Worm (Caenorhabditis elegans) whole organism, young adult: ENCODE results near the gene Y45F3A.5.

Source experiments
- C06A6.2 ChIP-seq: fragments of 200-800 bp; sonication (Bioruptor generic); conservative IDR thresholded peaks from 2 replicates; pipeline ENCODE4 v1.3.6; 2022; ENCODE audit warnings: missing genetic modification characterization, missing compliant biosample characterization
- F22D6.2 ChIP-seq: sonication (generic microtip); optimal IDR thresholded peaks from 2 replicates; lab custom pipeline; 2016; ENCODE audit warnings: mild to moderate bottlenecking, missing genetic modification characterization, missing compliant biosample characterization
- ama-1 ChIP-seq, 3 experiments: fragments of 150-350 bp in 1 of 3; sonication (generic microtip) in 2 of 3; optimal IDR thresholded peaks; 2 replicates each; lab custom pipeline; 2014 to 2018; ENCODE audit warnings: missing biosample characterization in 2 of 3, missing genetic modification characterization in 2 of 3, missing genetic modification reagents in 2 of 3
- bed-2 ChIP-seq: fragments of 200-800 bp; sonication (Bioruptor generic); IDR thresholded peaks from 2 replicates; pipeline ENCODE4 v1.3.6; 2022; ENCODE audit warnings: missing genetic modification reagents, missing genetic modification characterization, missing compliant biosample characterization
- egl-44 ChIP-seq: fragments of 200-800 bp; sonication (Bioruptor generic); IDR thresholded peaks from 2 replicates; pipeline ENCODE4 v1.3.6; 2022; ENCODE audit warnings: missing genetic modification reagents, missing genetic modification characterization, missing compliant biosample characterization
- him-1 ChIP-seq: sonication (generic microtip); optimal IDR thresholded peaks from 2 replicates; lab custom pipeline; 2016; ENCODE audit warnings: missing genotype, missing genetic modification reagents, missing genetic modification characterization, missing compliant biosample characterization
- hsf-1 ChIP-seq: fragments of 200-800 bp; sonication (Bioruptor generic); IDR thresholded peaks from 2 replicates; pipeline ENCODE4 v1.3.6; 2022; ENCODE audit warnings: missing genetic modification reagents, missing genetic modification characterization, missing compliant biosample characterization
- lin-40 ChIP-seq: sonication (generic microtip); optimal IDR thresholded peaks from 2 replicates; lab custom pipeline; 2016; ENCODE audit warnings: missing genetic modification characterization, mild to moderate bottlenecking, missing compliant biosample characterization, missing genotype, missing genetic modification reagents
- lir-1 ChIP-seq: fragments of 200-800 bp; sonication (Bioruptor generic); conservative IDR thresholded peaks from 2 replicates; pipeline ENCODE4 v1.3.6; 2022; ENCODE audit warnings: missing genetic modification reagents, missing genetic modification characterization, missing compliant biosample characterization
- mcd-1 ChIP-seq: fragments of 200-800 bp; sonication (Bioruptor generic); IDR thresholded peaks from 2 replicates; pipeline ENCODE4 v1.3.6; 2022; ENCODE audit warnings: missing genetic modification reagents, missing genetic modification characterization, missing compliant biosample characterization
- snpc-3.4 ChIP-seq: sonication (generic microtip); optimal IDR thresholded peaks from 2 replicates; lab custom pipeline; 2017; ENCODE audit warnings: missing genetic modification characterization, mild to moderate bottlenecking, missing compliant biosample characterization, antibody characterized with exemption, moderate library complexity, missing genotype, missing genetic modification reagents

DNA sequence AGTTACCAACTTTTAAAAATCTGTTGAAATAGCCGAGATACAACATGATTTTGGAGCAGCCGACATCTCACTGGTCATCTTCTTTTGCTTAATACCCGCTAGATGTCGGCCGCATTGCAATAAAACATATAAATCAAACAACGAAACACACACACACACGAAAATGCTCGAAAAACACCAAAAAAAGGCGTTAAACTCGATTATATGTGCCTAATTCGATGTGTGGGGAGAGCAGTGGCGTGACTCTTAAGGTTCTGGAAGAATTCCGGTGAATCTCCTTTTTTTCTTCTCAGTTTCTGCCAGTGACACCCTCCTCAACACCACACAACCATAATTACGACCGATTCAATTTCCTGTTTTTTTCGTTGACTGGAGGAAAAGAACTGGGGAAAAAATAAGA lies 5.9 kb downstream of the Y45F3A.5 start:
- no peak for TF ChIP-seq mcd-1 (GFP tag; lab: Robert Waterston, UW)
- no peak for TF ChIP-seq snpc-3.4 (tag; lab: Kevin White, UChicago)
- TF ChIP-seq F22D6.2 (tag; lab: Kevin White, UChicago) = no peak
- TF ChIP-seq him-1 = no peak
- TF ChIP-seq C06A6.2 (GFP tag; lab: Robert Waterston, UW) = no peak
- no peak for TF ChIP-seq bed-2 (GFP tag; lab: Robert Waterston, UW)
- TF ChIP-seq lir-1 (GFP tag; lab: Robert Waterston, UW) = no peak
- TF ChIP-seq ama-1 (optimal IDR thresholded peaks at IDR 0.05; lab: Kevin White, UChicago) = no peak
- no peak for TF ChIP-seq ama-1 (GFP tag; optimal IDR thresholded peaks at IDR 0.05; lab: Kevin White, UChicago)
- TF ChIP-seq lin-40 (tag; lab: Kevin White, UChicago) = no peak
- no peak for TF ChIP-seq egl-44 (GFP tag; lab: Robert Waterston, UW)
- no peak for TF ChIP-seq hsf-1 (GFP tag; lab: Robert Waterston, UW)
